Worm (Caenorhabditis elegans) whole organism, young adult: Measurements from ENCODE around the gene F38A1.6.

ENCODE experiments used
- B0035.1 ChIP-seq: sonication (generic microtip); optimal IDR thresholded peaks from 2 replicates; lab custom pipeline; 2016; ENCODE audit warnings: missing genetic modification characterization, mild to moderate bottlenecking, missing compliant biosample characterization, missing genotype, missing genetic modification reagents
- C06A6.2 ChIP-seq: fragments of 200-800 bp; sonication (Bioruptor generic); conservative IDR thresholded peaks from 2 replicates; pipeline ENCODE4 v1.3.6; 2022; ENCODE audit warnings: missing genetic modification characterization, missing compliant biosample characterization
- D2030.7 ChIP-seq: fragments of 200-800 bp; sonication (Bioruptor generic); IDR thresholded peaks from 2 replicates; pipeline ENCODE4 v1.3.6; 2022; ENCODE audit warnings: missing genetic modification reagents, missing genetic modification characterization, missing compliant biosample characterization
- F33H1.4 ChIP-seq: fragments of 200-800 bp; sonication (Bioruptor generic); IDR thresholded peaks from 2 replicates; pipeline ENCODE4 v1.3.6; 2022; ENCODE audit warnings: missing genetic modification reagents, missing genetic modification characterization, missing compliant biosample characterization
- F49E8.2 ChIP-seq: sonication (generic microtip); optimal IDR thresholded peaks from 3 replicates; lab custom pipeline; 2017; ENCODE audit warnings: missing genetic modification characterization, mild to moderate bottlenecking, missing compliant biosample characterization, antibody characterized with exemption, moderate library complexity; ENCODE audit not compliant: insufficient read depth
- F57A8.1 ChIP-seq: fragments of 200-800 bp; sonication (Bioruptor generic); optimal IDR thresholded peaks from 2 replicates; lab custom pipeline; 2018; ENCODE audit warnings: mild to moderate bottlenecking, missing genetic modification characterization, moderate library complexity, missing compliant biosample characterization
- T07F8.4 ChIP-seq: sonication (generic microtip); optimal IDR thresholded peaks from 2 replicates; lab custom pipeline; 2016; ENCODE audit warnings: mild to moderate bottlenecking, missing genetic modification characterization, moderate library complexity, missing compliant biosample characterization
- Y53G8AR.9 ChIP-seq: fragments of 200-800 bp; sonication (Bioruptor generic); conservative IDR thresholded peaks from 2 replicates; pipeline ENCODE4 v1.3.6; 2022; ENCODE audit warnings: missing genetic modification reagents, missing genetic modification characterization, missing compliant biosample characterization
- Y56A3A.18 ChIP-seq: fragments of 200-800 bp; sonication (Bioruptor generic); IDR thresholded peaks from 2 replicates; pipeline ENCODE4 v1.3.6; 2022; ENCODE audit warnings: missing genetic modification reagents, missing genetic modification characterization, missing compliant biosample characterization
- Y79H2A.3 ChIP-seq: fragments of 200-800 bp; sonication (Bioruptor generic); conservative IDR thresholded peaks from 2 replicates; pipeline ENCODE4 v1.3.6; 2022; ENCODE audit warnings: missing genetic modification reagents, missing genetic modification characterization, missing compliant biosample characterization
- Y95B8A.8 ChIP-seq: fragments of 200-800 bp; sonication (Bioruptor generic); IDR thresholded peaks from 2 replicates; pipeline ENCODE4 v1.3.6; 2022; ENCODE audit warnings: missing genetic modification reagents, missing genetic modification characterization, missing compliant biosample characterization
- akir-1 ChIP-seq: fragments of 200-800 bp; sonication (Bioruptor generic); optimal IDR thresholded peaks from 2 replicates; lab custom pipeline; 2018; ENCODE audit warnings: mild to moderate bottlenecking, missing genetic modification characterization, moderate library complexity, missing compliant biosample characterization
- athp-1 ChIP-seq: sonication (generic microtip); optimal IDR thresholded peaks from 2 replicates; lab custom pipeline; 2017; ENCODE audit warnings: mild to moderate bottlenecking, missing genetic modification characterization, missing compliant biosample characterization
- attf-3 ChIP-seq: fragments of 200-800 bp; sonication (Bioruptor generic); conservative IDR thresholded peaks from 2 replicates; pipeline ENCODE4 v1.3.6; 2022; ENCODE audit warnings: missing genetic modification reagents, missing genetic modification characterization, missing compliant biosample characterization
- attf-5 ChIP-seq: fragments of 200-800 bp; sonication (Bioruptor generic); optimal IDR thresholded peaks from 2 replicates; lab custom pipeline; 2018; ENCODE audit warnings: mild to moderate bottlenecking, missing genetic modification characterization, missing compliant biosample characterization
- cebp-2 ChIP-seq: fragments of 200-800 bp; sonication (Bioruptor generic); IDR thresholded peaks from 2 replicates; pipeline ENCODE4 v1.3.6; 2022; ENCODE audit warnings: missing genetic modification characterization, missing compliant biosample characterization
- ceh-100 ChIP-seq: fragments of 200-800 bp; sonication (Bioruptor generic); IDR thresholded peaks from 2 replicates; pipeline ENCODE4 v1.3.6; 2022; ENCODE audit warnings: missing genetic modification reagents, missing genetic modification characterization, missing compliant biosample characterization
- ceh-79 ChIP-seq: sonication (generic microtip); optimal IDR thresholded peaks from 2 replicates; lab custom pipeline; 2017; ENCODE audit warnings: mild to moderate bottlenecking, missing genetic modification characterization, missing compliant biosample characterization
- ceh-91 ChIP-seq: fragments of 200-800 bp; sonication (Bioruptor generic); IDR thresholded peaks from 2 replicates; pipeline ENCODE4 v1.3.6; 2022; ENCODE audit warnings: missing genetic modification reagents, missing genetic modification characterization, missing compliant biosample characterization
- dpff-1 ChIP-seq: sonication (generic microtip); optimal IDR thresholded peaks from 2 replicates; lab custom pipeline; 2017; ENCODE audit warnings: mild to moderate bottlenecking, missing genetic modification characterization, missing compliant biosample characterization
- egl-18 ChIP-seq: fragments of 200-800 bp; sonication (Bioruptor generic); IDR thresholded peaks from 2 replicates; pipeline ENCODE4 v1.3.6; 2022; ENCODE audit warnings: missing genetic modification reagents, missing genetic modification characterization, missing compliant biosample characterization
- ekl-4 ChIP-seq: fragments of 200-800 bp; sonication (Bioruptor generic); IDR thresholded peaks from 2 replicates; pipeline ENCODE4 v1.3.6; 2022; ENCODE audit warnings: missing genetic modification reagents, missing genetic modification characterization, missing compliant biosample characterization
- gei-17 ChIP-seq: fragments of 200-800 bp; sonication (Bioruptor generic); optimal IDR thresholded peaks from 2 replicates; lab custom pipeline; 2018; ENCODE audit warnings: mild to moderate bottlenecking, missing genetic modification characterization, missing compliant biosample characterization
- him-1 ChIP-seq: sonication (generic microtip); optimal IDR thresholded peaks from 2 replicates; lab custom pipeline; 2016; ENCODE audit warnings: missing genotype, missing genetic modification reagents, missing genetic modification characterization, missing compliant biosample characterization
- hlh-12 ChIP-seq: sonication (generic microtip); optimal IDR thresholded peaks from 2 replicates; lab custom pipeline; 2016; ENCODE audit warnings: missing genetic modification characterization, missing compliant biosample characterization
- hmg-1.2 ChIP-seq: fragments of 200-800 bp; sonication (Bioruptor generic); IDR thresholded peaks from 2 replicates; pipeline ENCODE4 v1.3.6; 2022; ENCODE audit warnings: missing genetic modification reagents, missing genetic modification characterization, missing compliant biosample characterization
- hsf-1 ChIP-seq: fragments of 200-800 bp; sonication (Bioruptor generic); IDR thresholded peaks from 2 replicates; pipeline ENCODE4 v1.3.6; 2022; ENCODE audit warnings: missing genetic modification reagents, missing genetic modification characterization, missing compliant biosample characterization
- let-526 ChIP-seq: fragments of 200-800 bp; sonication (Bioruptor generic); IDR thresholded peaks from 2 replicates; pipeline ENCODE4 v1.3.6; 2022; ENCODE audit warnings: missing genetic modification reagents, missing genetic modification characterization, missing compliant biosample characterization
- lsl-1 ChIP-seq: fragments of 200-800 bp; sonication (Bioruptor generic); optimal IDR thresholded peaks from 2 replicates; lab custom pipeline; 2018; ENCODE audit warnings: mild to moderate bottlenecking, missing genetic modification characterization, moderate library complexity, missing compliant biosample characterization
- lsy-27 ChIP-seq: sonication (generic microtip); optimal IDR thresholded peaks from 2 replicates; lab custom pipeline; 2017; ENCODE audit warnings: missing genetic modification characterization, mild to moderate bottlenecking, missing compliant biosample characterization, antibody characterized with exemption, missing genotype, borderline replicate concordance; ENCODE audit not compliant: insufficient read depth
- madf-6 ChIP-seq: fragments of 200-800 bp; sonication (Bioruptor generic); IDR thresholded peaks from 2 replicates; pipeline ENCODE4 v1.3.6; 2022; ENCODE audit warnings: missing genetic modification reagents, missing genetic modification characterization, missing compliant biosample characterization
- madf-8 ChIP-seq: fragments of 200-800 bp; sonication (Bioruptor generic); conservative IDR thresholded peaks from 2 replicates; pipeline ENCODE4 v1.3.6; 2022; ENCODE audit warnings: missing genetic modification reagents, missing genetic modification characterization, missing compliant biosample characterization
- mel-28 ChIP-seq: sonication (generic microtip); optimal IDR thresholded peaks from 2 replicates; lab custom pipeline; 2016; ENCODE audit warnings: borderline replicate concordance, mild to moderate bottlenecking, missing genetic modification characterization, missing compliant biosample characterization
- mes-4 ChIP-seq: sonication (generic microtip); optimal IDR thresholded peaks from 2 replicates; lab custom pipeline; 2016; ENCODE audit warnings: missing genotype, missing genetic modification characterization, missing compliant biosample characterization
- nfya-1 ChIP-seq: sonication (generic microtip); optimal IDR thresholded peaks from 2 replicates; lab custom pipeline; 2017; ENCODE audit warnings: antibody characterized with exemption, missing compliant biosample characterization, missing genetic modification characterization, borderline replicate concordance; ENCODE audit not compliant: insufficient read depth
- nfya-2 ChIP-seq: fragments of 200-800 bp; sonication (Bioruptor generic); IDR thresholded peaks from 2 replicates; pipeline ENCODE4 v1.3.6; 2022; ENCODE audit warnings: missing genetic modification reagents, missing genetic modification characterization, missing compliant biosample characterization
- nhr-120 ChIP-seq: fragments of 200-800 bp; sonication (Bioruptor generic); IDR thresholded peaks from 2 replicates; pipeline ENCODE4 v1.3.6; 2022; ENCODE audit warnings: missing genetic modification characterization, missing compliant biosample characterization
- nhr-80 ChIP-seq: sonication (generic microtip); optimal IDR thresholded peaks from 2 replicates; lab custom pipeline; 2016; ENCODE audit warnings: missing genetic modification characterization, missing compliant biosample characterization
- nhr-90 ChIP-seq: sonication (generic microtip); optimal IDR thresholded peaks from 2 replicates; lab custom pipeline; 2016; ENCODE audit warnings: missing genotype, mild to moderate bottlenecking, missing genetic modification characterization, missing compliant biosample characterization
- rec-8 ChIP-seq, 2 experiments: sonication (generic microtip); optimal IDR thresholded peaks; 2 replicates each; lab custom pipeline; 2016; ENCODE audit warnings: mild to moderate bottlenecking in 2 of 2, missing genetic modification characterization in 2 of 2, missing genetic modification reagents in 2 of 2, missing genotype in 2 of 2, missing biosample characterization in 1 of 2, missing compliant biosample characterization in 1 of 2, moderate library complexity in 1 of 2
- snpc-1.1 ChIP-seq: sonication (generic microtip); optimal IDR thresholded peaks from 2 replicates; lab custom pipeline; 2017; ENCODE audit warnings: missing genetic modification characterization, mild to moderate bottlenecking, missing compliant biosample characterization, antibody characterized with exemption, moderate library complexity, missing genotype, missing genetic modification reagents; ENCODE audit not compliant: insufficient read depth
- snpc-4 ChIP-seq, 5 experiments: fragments of 150-350 bp in 1 of 5; sonication (generic microtip) in 4 of 5; optimal IDR thresholded peaks; 2 replicates each; lab custom pipeline; 2014 to 2018; ENCODE audit warnings: missing genetic modification characterization in 5 of 5, missing biosample characterization in 3 of 5, antibody characterized with exemption in 2 of 5, mild to moderate bottlenecking in 2 of 5, missing compliant biosample characterization in 2 of 5, missing genotype in 2 of 5, moderate library complexity in 2 of 5, missing genetic modification reagents in 1 of 5
- somi-1 ChIP-seq: fragments of 200-800 bp; sonication (Bioruptor generic); optimal IDR thresholded peaks from 2 replicates; lab custom pipeline; 2018; ENCODE audit warnings: mild to moderate bottlenecking, missing genetic modification characterization, missing compliant biosample characterization
- tlf-1 ChIP-seq: fragments of 200-800 bp; sonication (Bioruptor generic); optimal IDR thresholded peaks from 2 replicates; lab custom pipeline; 2018; ENCODE audit warnings: mild to moderate bottlenecking, missing genetic modification characterization, missing compliant biosample characterization
- unc-62 ChIP-seq: fragments of 150-350 bp; optimal IDR thresholded peaks from 2 replicates; lab custom pipeline; 2014; ENCODE audit warnings: missing biosample characterization, missing genetic modification reagents, missing genetic modification characterization
- zfh-2 ChIP-seq: fragments of 200-800 bp; sonication (Bioruptor generic); conservative IDR thresholded peaks from 2 replicates; pipeline ENCODE4 v1.3.6; 2022; ENCODE audit warnings: missing genetic modification reagents, missing genetic modification characterization, missing compliant biosample characterization
- ztf-28 ChIP-seq: fragments of 200-800 bp; sonication (Bioruptor generic); IDR thresholded peaks from 2 replicates; pipeline ENCODE4 v1.3.6; 2022; ENCODE audit warnings: missing genetic modification reagents, missing genetic modification characterization, missing compliant biosample characterization

The F38A1.6 gene

DNA sequence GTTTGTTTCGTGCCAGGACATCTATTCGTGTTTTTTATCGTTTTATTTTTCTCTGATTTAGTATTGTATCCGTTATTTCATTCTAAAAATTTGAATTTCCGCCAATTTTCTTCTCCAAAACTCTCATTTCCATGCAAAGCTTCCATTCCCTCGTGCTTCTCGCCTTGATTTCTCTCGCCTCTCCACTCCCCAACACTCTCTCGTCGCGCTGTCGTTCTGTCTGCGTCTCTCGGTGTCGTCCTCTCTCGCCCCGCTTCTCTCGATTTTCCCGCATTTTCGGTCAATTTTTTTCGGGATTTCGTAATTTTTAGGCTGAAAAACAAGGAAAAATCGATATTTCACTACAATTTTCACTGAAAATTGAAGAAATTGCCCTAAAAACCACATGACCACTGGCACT is 22.9 kb downstream of the F38A1.6 start, which contains the start of gene C09E9.1 (continued):
- TF ChIP-seq Y79H2A.3 (no peak), Y56A3A.18 (GFP tag; lab: Robert Waterston, UW) (no peak), snpc-1.1 (tag; lab: Kevin White, UChicago) (no peak), nfya-2 (GFP tag; lab: Robert Waterston, UW) (no peak), mel-28 (tag; lab: Kevin White, UChicago) (no peak), D2030.7 (GFP tag; lab: Robert Waterston, UW) (peak; percentile 49), hmg-1.2 (GFP tag; lab: Robert Waterston, UW) (peak; percentile 99), egl-18 (GFP tag; lab: Robert Waterston, UW) (no peak), snpc-4 (GFP tag; optimal IDR thresholded peaks at IDR 0.05; lab: Kevin White, UChicago) (no peak), snpc-4 (tag; optimal IDR thresholded peaks at IDR 0.05; lab: Kevin White, UChicago) (peak in 3 of 4 experiments; percentile 11 to 44 (median 38)), zfh-2 (GFP tag; lab: Robert Waterston, UW) (peak; percentile 88), ekl-4 (GFP tag; lab: Robert Waterston, UW) (peak; percentile 61), gei-17 (GFP tag; lab: Kevin White, UChicago) (no peak), ceh-100 (GFP tag; lab: Robert Waterston, UW) (0 out of 2 replicates have a peak, but pooled peaks have one; percentile 10), B0035.1 (tag; lab: Kevin White, UChicago) (no peak), nhr-80 (tag; lab: Kevin White, UChicago) (peak; percentile 18), T07F8.4 (tag; lab: Kevin White, UChicago) (no peak), nhr-90 (tag; lab: Kevin White, UChicago) (no peak), mes-4 (tag; lab: Kevin White, UChicago) (no peak), attf-5 (GFP tag; lab: Kevin White, UChicago) (peak; percentile 87), somi-1 (GFP tag; lab: Kevin White, UChicago) (no peak), F33H1.4 (peak; percentile 48), ztf-28 (GFP tag; lab: Robert Waterston, UW) (no peak), tlf-1 (GFP tag; lab: Kevin White, UChicago) (no peak), attf-3 (GFP tag; lab: Robert Waterston, UW) (peak; percentile 53), hlh-12 (no peak), madf-8 (GFP tag; lab: Robert Waterston, UW) (peak; percentile 34; the same call in 1 of the 2 replicates), cebp-2 (no peak), lsl-1 (peak; percentile 74), F57A8.1 (no peak), unc-62 (no peak), dpff-1 (tag; lab: Kevin White, UChicago) (no peak), nhr-120 (no peak), nfya-1 (tag; lab: Kevin White, UChicago) (no peak), ceh-79 (tag; lab: Kevin White, UChicago) (no peak), let-526 (GFP tag; lab: Robert Waterston, UW) (no peak), him-1 (no peak), F49E8.2 (tag; lab: Kevin White, UChicago) (peak; percentile 37), madf-6 (GFP tag; lab: Robert Waterston, UW) (peak; percentile 67), ceh-91 (no peak), lsy-27 (no peak), athp-1 (no peak), C06A6.2 (no peak; the same call in 1 of the 2 replicates), rec-8 (tag; optimal IDR thresholded peaks at IDR 0.05; lab: Kevin White, UChicago) (no peak), Y95B8A.8 (no peak), hsf-1 (GFP tag; lab: Robert Waterston, UW) (no peak), Y53G8AR.9 (GFP tag; lab: Robert Waterston, UW) (0 out of 2 replicates have a peak, but pooled peaks have one; percentile 25), akir-1 (no peak)
